Fruit fly (Drosophila melanogaster): Measurements from ENCODE around the gene gpp.

DNA sequence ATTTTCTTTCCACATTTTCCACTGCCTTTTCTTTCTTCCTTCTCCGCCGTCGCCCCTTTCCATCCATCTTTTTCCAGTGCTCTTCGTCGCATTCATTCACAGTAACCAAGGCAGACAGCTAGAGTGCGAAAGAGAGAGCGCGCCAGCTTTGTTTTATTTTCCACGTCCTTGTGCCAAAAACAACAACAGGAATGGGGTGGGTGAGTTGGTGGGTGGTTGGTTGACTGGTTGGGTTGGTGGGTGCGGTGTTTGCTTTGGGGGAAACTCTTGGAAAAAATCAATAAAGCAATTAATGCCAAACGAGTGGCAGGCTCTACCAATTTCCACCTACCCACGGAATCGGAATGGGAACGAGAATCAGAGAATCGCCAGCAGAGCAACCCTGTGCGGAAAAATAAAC lies 23.6 kb downstream of the gpp start:
- TF ChIP-seq Dfd (GFP tag; optimal IDR thresholded peaks at IDR 0.05) (no peak), Hnf4 (GFP tag; optimal IDR thresholded peaks at IDR 0.05) (no peak), Vsx2 (GFP tag; optimal IDR thresholded peaks at IDR 0.05; ENCODE audit: partially characterized antibody) (no peak), ey (GFP tag; optimal IDR thresholded peaks at IDR 0.05) (no peak), Abd-B (GFP tag; optimal IDR thresholded peaks at IDR 0.05) (no peak), fru (GFP tag; optimal IDR thresholded peaks at IDR 0.05) (no peak), lola (GFP tag; optimal IDR thresholded peaks at IDR 0.05) (no peak), pan (optimal IDR thresholded peaks at IDR 0.05) (no peak), tai (GFP tag; optimal IDR thresholded peaks at IDR 0.05) (no peak), OdsH (GFP tag; optimal IDR thresholded peaks at IDR 0.05) (no peak), dsf (GFP tag; optimal IDR thresholded peaks at IDR 0.05; ENCODE audit: borderline replicate concordance) (no peak), foxo (GFP tag; optimal IDR thresholded peaks at IDR 0.05) (no peak), br (GFP tag; optimal IDR thresholded peaks at IDR 0.05) (no peak), sage (GFP tag; optimal IDR thresholded peaks at IDR 0.05) (no peak)

Measured in whole organism, wandering third instar larva.